Fruit fly (Drosophila melanogaster): ENCODE data around the gene Or2a.
A peak's percentile ranks its signal among the peaks of the same experiment; 100 is the strongest.

The Or2a gene

DNA sequence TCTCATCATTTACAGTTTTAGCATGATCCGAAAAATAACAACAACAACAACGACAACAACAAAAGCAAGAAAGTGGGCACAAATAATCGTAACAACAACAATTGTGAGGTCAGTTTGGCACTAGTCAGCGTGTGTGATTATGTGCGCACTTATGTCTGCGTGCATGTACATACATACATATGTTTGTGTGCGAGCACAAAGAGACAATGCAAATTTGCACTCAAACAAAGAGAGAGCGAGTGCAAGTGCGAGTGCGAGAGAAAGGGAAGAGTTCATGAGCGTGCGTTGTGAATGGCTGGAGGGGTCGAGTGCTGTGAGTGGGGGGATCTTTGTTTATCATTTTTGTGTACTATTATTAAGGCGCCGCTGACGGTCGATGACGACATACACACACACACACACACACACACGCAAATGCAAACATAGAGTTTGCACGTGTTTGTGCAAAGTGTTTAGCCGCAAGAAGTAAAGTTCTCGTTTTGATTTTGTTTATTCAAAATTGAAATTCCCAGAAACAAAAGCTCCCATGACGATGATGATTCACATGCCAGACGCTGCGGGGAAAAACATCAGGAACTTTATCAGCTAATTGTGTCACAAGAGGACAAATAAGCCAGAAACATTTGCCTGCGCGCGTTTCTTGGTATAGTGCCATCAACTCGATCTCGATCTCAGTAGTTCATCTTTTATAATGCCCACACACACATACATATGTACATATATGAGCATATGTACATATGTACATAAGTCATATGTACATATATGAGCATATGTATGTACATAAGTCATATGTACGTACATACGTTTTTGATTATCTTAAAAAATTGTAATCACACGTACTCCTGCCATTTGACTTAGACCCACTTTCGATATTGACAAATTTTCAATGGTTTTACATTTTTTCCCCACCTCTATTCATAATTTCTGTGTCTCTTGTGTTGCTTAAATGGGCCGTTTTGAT lies 48.7 kb downstream of the Or2a start (continued):
- TF ChIP-seq CG2875 (GFP tag; optimal IDR thresholded peaks at IDR 0.05) (peak; percentile 29), CG4360 (GFP tag; IDR thresholded peaks at IDR 0.05) (peak; percentile 85), insv (GFP tag; optimal IDR thresholded peaks at IDR 0.05) (no peak), CG7987 (GFP tag; optimal IDR thresholded peaks at IDR 0.05) (no peak), CG17612 (GFP tag; IDR thresholded peaks at IDR 0.05) (no peak), trh (GFP tag; optimal IDR thresholded peaks at IDR 0.05) (no peak), disco-r (GFP tag; optimal IDR thresholded peaks at IDR 0.05) (no peak), cad (GFP tag; optimal IDR thresholded peaks at IDR 0.05) (no peak), mirr (GFP tag; optimal IDR thresholded peaks at IDR 0.05) (no peak), tio (GFP tag; optimal IDR thresholded peaks at IDR 0.05) (no peak), CG11723 (GFP tag; optimal IDR thresholded peaks at IDR 0.05) (no peak), CG6791 (GFP tag; IDR thresholded peaks at IDR 0.05; ENCODE audit: partially characterized antibody) (no peak), zen2 (GFP tag; IDR thresholded peaks at IDR 0.05; ENCODE audit: partially characterized antibody) (no peak), BEAF-32 (GFP tag; optimal IDR thresholded peaks at IDR 0.05) (no peak), bigmax (GFP tag; optimal IDR thresholded peaks at IDR 0.05) (no peak), CG6654 (GFP tag; optimal IDR thresholded peaks at IDR 0.05) (no peak), CG12299 (tag; optimal IDR thresholded peaks at IDR 0.05) (no peak), hkb (optimal IDR thresholded peaks at IDR 0.05) (no peak), hkb (GFP tag; IDR thresholded peaks at IDR 0.05) (peak; percentile 26; the same call in 1 of the 2 replicates), Myb (GFP tag; optimal IDR thresholded peaks at IDR 0.05) (no peak), fd96Cb (tag; optimal IDR thresholded peaks at IDR 0.05) (peak; percentile 7), Mes4 (GFP tag; optimal IDR thresholded peaks at IDR 0.05) (no peak), CG11696 (GFP tag; IDR thresholded peaks at IDR 0.05) (no peak), odd (GFP tag; optimal IDR thresholded peaks at IDR 0.05) (no peak), CG14050 (GFP tag; IDR thresholded peaks at IDR 0.05) (no peak), Drgx (GFP tag; IDR thresholded peaks at IDR 0.05) (peak; percentile 55), ATbp (GFP tag; optimal IDR thresholded peaks at IDR 0.05) (peak; percentile 69), CG3726 (GFP tag; IDR thresholded peaks at IDR 0.05) (no peak), Mad (GFP tag; optimal IDR thresholded peaks at IDR 0.05) (no peak), CG9876 (GFP tag; optimal IDR thresholded peaks at IDR 0.05) (no peak), PHDP (tag; optimal IDR thresholded peaks at IDR 0.05) (no peak), cato (GFP tag; optimal IDR thresholded peaks at IDR 0.05; ENCODE audit: borderline replicate concordance) (no peak), trem (tag; optimal IDR thresholded peaks at IDR 0.05) (no peak), CG17186 (GFP tag; optimal IDR thresholded peaks at IDR 0.05) (no peak), CG10543 (GFP tag; optimal IDR thresholded peaks at IDR 0.05) (peak; percentile 27), Aef1 (GFP tag; IDR thresholded peaks at IDR 0.05) (no peak), CG7271 (tag; optimal IDR thresholded peaks at IDR 0.05) (no peak), CG9609 (GFP tag; optimal IDR thresholded peaks at IDR 0.05) (no peak), pum (GFP tag; optimal IDR thresholded peaks at IDR 0.05) (no peak), sug (tag; optimal IDR thresholded peaks at IDR 0.05) (no peak), gce (GFP tag; IDR thresholded peaks at IDR 0.05) (peak; percentile 76; the same call in 1 of the 3 replicates), CG1603 (tag; optimal IDR thresholded peaks at IDR 0.05) (peak; percentile 47), CG7786 (GFP tag; optimal IDR thresholded peaks at IDR 0.05) (no peak), Gsc (GFP tag; IDR thresholded peaks at IDR 0.05) (no peak), Lhr (GFP tag; optimal IDR thresholded peaks at IDR 0.05) (no peak), rib (GFP tag; IDR thresholded peaks at IDR 0.05) (no peak), CG6765 (GFP tag; optimal IDR thresholded peaks at IDR 0.05) (no peak), D (optimal IDR thresholded peaks at IDR 0.05) (no peak), D (GFP tag; optimal IDR thresholded peaks at IDR 0.05) (no peak), CG15479 (GFP tag; optimal IDR thresholded peaks at IDR 0.05) (peak; percentile 85)
